Worm (Caenorhabditis elegans) whole organism, mixed stage, embryonic: ENCODE data around the gene ceh-75.

ENCODE experiments used
- M03D4.4 ChIP-seq: sonication (generic microtip); optimal IDR thresholded peaks from 2 replicates; lab custom pipeline; 2017; ENCODE audit warnings: mild to moderate bottlenecking, missing genetic modification characterization, missing compliant biosample characterization
- bed-3 ChIP-seq: fragments of 200-800 bp; sonication (Bioruptor generic); optimal IDR thresholded peaks from 3 replicates; lab custom pipeline; 2018; ENCODE audit warnings: mild to moderate bottlenecking, missing genetic modification characterization, moderate library complexity, missing compliant biosample characterization
- blmp-1 ChIP-seq: fragments of 150-350 bp; optimal IDR thresholded peaks from 2 replicates; lab custom pipeline; 2014; ENCODE audit warnings: missing biosample characterization, missing genetic modification characterization
- ceh-39 ChIP-seq: fragments of 150-350 bp; optimal IDR thresholded peaks from 2 replicates; lab custom pipeline; 2014; ENCODE audit warnings: missing biosample characterization, missing genetic modification characterization
- ceh-43 ChIP-seq: fragments of 200-800 bp; sonication (Bioruptor generic); optimal IDR thresholded peaks from 2 replicates; lab custom pipeline; 2018; ENCODE audit warnings: mild to moderate bottlenecking, missing genetic modification characterization, moderate library complexity, missing compliant biosample characterization
- ceh-83 ChIP-seq: fragments of 200-800 bp; sonication (Bioruptor generic); optimal IDR thresholded peaks from 2 replicates; lab custom pipeline; 2018; ENCODE audit warnings: mild to moderate bottlenecking, missing genetic modification characterization, missing compliant biosample characterization
- ces-1 ChIP-seq: fragments of 150-350 bp; optimal IDR thresholded peaks from 2 replicates; lab custom pipeline; 2014; ENCODE audit warnings: missing biosample characterization, missing genetic modification reagents, missing genetic modification characterization
- cnd-1 ChIP-seq: fragments of 200-800 bp; sonication (Bioruptor generic); optimal IDR thresholded peaks from 2 replicates; lab custom pipeline; 2018; ENCODE audit warnings: mild to moderate bottlenecking, missing genetic modification characterization, missing compliant biosample characterization
- drap-1 ChIP-seq: fragments of 200-800 bp; sonication (Bioruptor generic); optimal IDR thresholded peaks from 3 replicates; lab custom pipeline; 2018; ENCODE audit warnings: mild to moderate bottlenecking, missing genetic modification characterization, missing compliant biosample characterization
- elt-1 ChIP-seq: sonication (generic microtip); optimal IDR thresholded peaks from 2 replicates; lab custom pipeline; 2017; ENCODE audit warnings: missing genetic modification characterization, mild to moderate bottlenecking, missing compliant biosample characterization, antibody characterized with exemption, moderate library complexity, borderline replicate concordance; ENCODE audit not compliant: insufficient read depth
- elt-3 ChIP-seq: fragments of 150-350 bp; optimal IDR thresholded peaks from 2 replicates; lab custom pipeline; 2014; ENCODE audit warnings: missing biosample characterization, missing genetic modification characterization
- flh-1 ChIP-seq: fragments of 200-800 bp; sonication (Bioruptor generic); optimal IDR thresholded peaks from 2 replicates; lab custom pipeline; 2018; ENCODE audit warnings: mild to moderate bottlenecking, missing genetic modification characterization, moderate library complexity, missing compliant biosample characterization
- ham-2 ChIP-seq: fragments of 200-800 bp; sonication (Bioruptor generic); optimal IDR thresholded peaks from 2 replicates; lab custom pipeline; 2018; ENCODE audit warnings: mild to moderate bottlenecking, missing genetic modification characterization, missing compliant biosample characterization
- hlh-1 ChIP-seq: fragments of 150-350 bp; optimal IDR thresholded peaks from 2 replicates; lab custom pipeline; 2014; ENCODE audit warnings: missing biosample characterization, missing genetic modification reagents, missing genetic modification characterization
- lin-32 ChIP-seq: fragments of 200-800 bp; sonication (Bioruptor generic); optimal IDR thresholded peaks from 2 replicates; lab custom pipeline; 2018; ENCODE audit warnings: mild to moderate bottlenecking, missing genetic modification characterization, missing compliant biosample characterization
- lsy-2 ChIP-seq: fragments of 150-350 bp; optimal IDR thresholded peaks from 2 replicates; lab custom pipeline; 2014; ENCODE audit warnings: missing biosample characterization, missing genetic modification characterization
- mab-5 ChIP-seq: fragments of 150-350 bp; optimal IDR thresholded peaks from 2 replicates; lab custom pipeline; 2014; ENCODE audit warnings: missing biosample characterization, missing genetic modification characterization
- mep-1 ChIP-seq: fragments of 150-350 bp; optimal IDR thresholded peaks from 2 replicates; lab custom pipeline; 2017; ENCODE audit warnings: missing biosample characterization, missing genetic modification reagents, missing genetic modification characterization, inconsistent platforms
- mls-2 ChIP-seq: sonication (generic microtip); optimal IDR thresholded peaks from 2 replicates; lab custom pipeline; 2016; ENCODE audit warnings: mild to moderate bottlenecking, missing genetic modification characterization, moderate library complexity, missing compliant biosample characterization
- nhr-12 ChIP-seq: fragments of 150-350 bp; optimal IDR thresholded peaks from 2 replicates; lab custom pipeline; 2014; ENCODE audit warnings: missing biosample characterization, missing genetic modification characterization
- nhr-2 ChIP-seq: fragments of 150-350 bp; optimal IDR thresholded peaks from 2 replicates; lab custom pipeline; 2014; ENCODE audit warnings: missing biosample characterization, missing genetic modification characterization
- nhr-237 ChIP-seq: fragments of 150-350 bp; optimal IDR thresholded peaks from 2 replicates; lab custom pipeline; 2014; ENCODE audit warnings: missing biosample characterization, missing genetic modification characterization
- nhr-28 ChIP-seq: fragments of 150-350 bp; optimal IDR thresholded peaks from 2 replicates; lab custom pipeline; 2014; ENCODE audit warnings: missing biosample characterization, missing genetic modification characterization
- nhr-76 ChIP-seq: sonication (generic microtip); optimal IDR thresholded peaks from 2 replicates; lab custom pipeline; 2017; ENCODE audit warnings: missing biosample characterization, missing genetic modification characterization
- pha-4 ChIP-seq: fragments of 150-350 bp; optimal IDR thresholded peaks from 2 replicates; lab custom pipeline; 2018; ENCODE audit warnings: missing biosample characterization, missing genetic modification reagents, missing genetic modification characterization
- sem-2 ChIP-seq: fragments of 200-800 bp; sonication (Bioruptor generic); optimal IDR thresholded peaks from 2 replicates; lab custom pipeline; 2018; ENCODE audit warnings: mild to moderate bottlenecking, missing genetic modification characterization, missing compliant biosample characterization
- snpc-4 ChIP-seq: fragments of 150-350 bp; optimal IDR thresholded peaks from 2 replicates; lab custom pipeline; 2014; ENCODE audit warnings: missing biosample characterization, missing genetic modification characterization
- sptf-1 ChIP-seq: sonication (generic microtip); optimal IDR thresholded peaks from 2 replicates; lab custom pipeline; 2017; ENCODE audit warnings: mild to moderate bottlenecking, missing genetic modification characterization, moderate library complexity, missing compliant biosample characterization
- tbx-8 ChIP-seq: fragments of 200-800 bp; sonication (Bioruptor generic); optimal IDR thresholded peaks from 2 replicates; lab custom pipeline; 2018; ENCODE audit warnings: mild to moderate bottlenecking, missing genetic modification characterization, moderate library complexity, missing compliant biosample characterization
- unc-120 ChIP-seq: sonication (generic microtip); optimal IDR thresholded peaks from 2 replicates; lab custom pipeline; 2017; ENCODE audit warnings: missing genetic modification characterization, missing compliant biosample characterization; ENCODE audit not compliant: poor library complexity, severe bottlenecking
- unc-62 ChIP-seq: fragments of 150-350 bp; optimal IDR thresholded peaks from 2 replicates; lab custom pipeline; 2014; ENCODE audit warnings: missing biosample characterization, missing genetic modification reagents, missing genetic modification characterization
- zip-8 ChIP-seq: fragments of 150-350 bp; optimal IDR thresholded peaks from 2 replicates; lab custom pipeline; 2014; ENCODE audit warnings: missing biosample characterization, missing genetic modification characterization
- ztf-11 ChIP-seq: fragments of 150-350 bp; optimal IDR thresholded peaks from 2 replicates; lab custom pipeline; 2014; ENCODE audit warnings: missing biosample characterization, missing genetic modification characterization

The ceh-75 gene

DNA sequence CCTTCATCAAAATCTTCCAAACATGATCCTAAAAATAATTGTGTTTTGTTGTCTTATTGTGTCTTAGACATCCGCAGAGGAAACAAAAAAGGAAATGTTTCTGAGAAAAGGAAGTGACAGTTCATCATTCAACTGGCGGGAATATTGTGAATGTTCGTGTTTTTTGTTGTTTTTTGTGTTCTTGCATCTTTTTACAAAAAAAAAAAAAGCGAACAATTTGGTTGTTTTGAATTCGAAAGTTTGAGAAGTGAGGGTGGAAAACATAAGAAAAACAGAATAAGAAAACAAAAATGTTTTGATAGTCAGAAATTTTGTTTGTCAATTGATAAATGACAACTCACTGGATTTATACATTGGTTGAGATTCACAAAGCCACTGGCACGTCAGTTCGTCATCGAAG is 11.5 kb upstream of the ceh-75 start:
- TF ChIP-seq lin-32 (GFP tag; lab: Kevin White, UChicago), result no peak
- TF ChIP-seq drap-1 (GFP tag; lab: Kevin White, UChicago), result no peak
- no peak for TF ChIP-seq mep-1 (tag; lab: Kevin White, UChicago)
- TF ChIP-seq M03D4.4 (tag; lab: Kevin White, UChicago), result no peak
- no peak for TF ChIP-seq nhr-2 (tag; lab: Kevin White, UChicago)
- no peak for TF ChIP-seq nhr-76 (tag; lab: Kevin White, UChicago)
- TF ChIP-seq ceh-39 (tag; lab: Kevin White, UChicago), result no peak
- TF ChIP-seq nhr-28 (tag; lab: Kevin White, UChicago), result no peak
- no peak for TF ChIP-seq elt-3

DNA sequence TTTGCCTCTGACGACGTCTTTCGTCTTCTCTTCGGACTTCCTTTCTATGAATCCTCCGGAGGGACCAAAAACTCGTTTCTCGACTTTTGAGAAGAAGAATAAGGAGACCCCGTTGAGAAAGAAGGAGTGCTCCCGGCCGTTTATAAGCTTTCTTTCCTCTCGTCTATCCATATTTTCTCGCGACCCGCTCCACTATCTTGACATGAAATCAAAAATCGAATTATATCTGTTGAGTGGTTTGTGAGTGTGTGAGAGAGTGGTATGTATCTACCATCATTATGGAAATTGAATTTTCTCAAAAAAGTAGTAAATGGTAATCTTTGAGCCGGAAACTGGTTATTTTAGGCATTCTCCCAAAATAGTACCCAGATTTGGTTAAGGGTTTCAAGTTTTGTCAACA is 10.0 kb upstream of the ceh-75 start:
- TF ChIP-seq mep-1 (tag; lab: Kevin White, UChicago), result no peak
- TF ChIP-seq mls-2 (tag; lab: Kevin White, UChicago), result no peak
- peak; percentile 85 for TF ChIP-seq ces-1
- no peak for TF ChIP-seq unc-120 (tag; lab: Kevin White, UChicago)
- TF ChIP-seq nhr-237 (tag; lab: Kevin White, UChicago), result no peak
- TF ChIP-seq nhr-76 (tag; lab: Kevin White, UChicago), result no peak
- no peak for TF ChIP-seq mab-5

ce11 chrV:9913863-9914262 is 7.3 kb upstream of the ceh-75 start, which contains the start of gene fipr-10:
TSS of gene fipr-10 (plus strand) at chrV:9914163.
- TF ChIP-seq sem-2 (GFP tag; lab: Kevin White, UChicago) (no peak), ceh-43 (GFP tag; lab: Kevin White, UChicago) (no peak), cnd-1 (tag; lab: Kevin White, UChicago) (no peak), ces-1 (no peak), tbx-8 (GFP tag; lab: Kevin White, UChicago) (no peak), zip-8 (tag; lab: Kevin White, UChicago) (no peak), bed-3 (GFP tag; lab: Kevin White, UChicago) (no peak), nhr-12 (tag; lab: Kevin White, UChicago) (no peak), elt-1 (tag; lab: Kevin White, UChicago) (no peak), flh-1 (no peak), mls-2 (tag; lab: Kevin White, UChicago) (no peak), blmp-1 (no peak), ceh-39 (tag; lab: Kevin White, UChicago) (no peak)

DNA sequence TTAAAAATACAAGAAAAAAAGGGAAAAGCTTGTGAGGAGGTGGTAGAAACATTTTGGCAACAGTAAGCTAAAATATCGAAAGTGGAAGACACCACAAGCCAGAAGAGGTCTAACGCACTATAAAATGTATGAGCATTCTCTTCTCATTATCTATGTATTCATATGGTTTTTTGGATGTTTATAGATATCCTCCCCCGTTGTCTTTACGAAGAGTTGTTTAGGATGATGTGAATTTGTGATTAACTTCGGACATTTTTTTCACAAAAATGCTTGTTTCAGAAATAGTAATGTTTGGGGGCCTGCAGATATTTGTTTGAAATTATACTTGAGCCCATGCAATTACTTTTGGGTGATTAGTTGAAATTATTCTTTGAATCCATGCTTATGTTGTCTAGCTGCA is 6.1 kb upstream of the ceh-75 start, which contains the start of gene mec-9:
Gene mec-9 (minus strand): TSS at position 101 of the 400 bp plus-strand sequence.
- no peak for TF ChIP-seq hlh-1 (tag; lab: Kevin White, UChicago)
- TF ChIP-seq lin-32 (GFP tag; lab: Kevin White, UChicago), result no peak
- TF ChIP-seq bed-3 (GFP tag; lab: Kevin White, UChicago), result no peak
- no peak for TF ChIP-seq ceh-83
- no peak for TF ChIP-seq tbx-8 (GFP tag; lab: Kevin White, UChicago)
- TF ChIP-seq elt-1 (tag; lab: Kevin White, UChicago), result no peak
- TF ChIP-seq ceh-43 (GFP tag; lab: Kevin White, UChicago), result no peak
- no peak for TF ChIP-seq nhr-28 (tag; lab: Kevin White, UChicago)
- TF ChIP-seq ceh-39 (tag; lab: Kevin White, UChicago), result no peak
- TF ChIP-seq, all 35 proteins: peak for 0

DNA sequence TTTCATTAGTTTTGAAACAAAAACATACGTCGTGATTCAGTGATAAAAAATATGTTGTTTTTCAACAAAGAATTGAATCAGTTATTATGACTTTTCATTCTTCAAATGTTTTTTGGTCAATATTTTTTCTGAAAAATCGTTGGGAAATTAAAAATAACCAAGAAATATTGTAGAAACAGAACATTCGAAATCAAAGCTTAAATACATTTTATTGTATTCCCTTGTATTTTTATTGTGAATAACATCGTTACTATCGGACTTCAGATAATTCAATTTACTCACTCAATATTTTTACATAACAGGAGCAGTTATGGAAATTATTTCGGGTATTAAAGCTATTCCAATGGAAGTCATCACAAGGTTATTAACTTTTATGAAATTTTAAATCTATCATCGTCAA is 4.5 kb upstream of the ceh-75 start, which contains the start of gene C50H2.4:
Gene C50H2.4 (plus strand): TSS at position 301 of the 400 bp plus-strand sequence.
- TF ChIP-seq sptf-1, result no peak
- TF ChIP-seq hlh-1 (tag; lab: Kevin White, UChicago), result no peak
- no peak for TF ChIP-seq nhr-237 (tag; lab: Kevin White, UChicago)
- TF ChIP-seq lin-32 (GFP tag; lab: Kevin White, UChicago), result no peak
- no peak for TF ChIP-seq elt-1 (tag; lab: Kevin White, UChicago)
- TF ChIP-seq mep-1 (tag; lab: Kevin White, UChicago), result no peak
- TF ChIP-seq snpc-4 (tag; lab: Kevin White, UChicago), result no peak
- TF ChIP-seq unc-120 (tag; lab: Kevin White, UChicago), result no peak
- no peak for TF ChIP-seq ceh-83
- no peak for TF ChIP-seq drap-1 (GFP tag; lab: Kevin White, UChicago)
- TF ChIP-seq mab-5, result no peak
- no peak for TF ChIP-seq M03D4.4 (tag; lab: Kevin White, UChicago)
- no peak for TF ChIP-seq ceh-43 (GFP tag; lab: Kevin White, UChicago)
- no peak for TF ChIP-seq lsy-2 (tag; lab: Kevin White, UChicago)
- TF ChIP-seq flh-1, result no peak
- TF ChIP-seq ztf-11 (tag; lab: Kevin White, UChicago), result no peak
- TF ChIP-seq pha-4 (tag; lab: Kevin White, UChicago), result no peak
- TF ChIP-seq unc-62 (GFP tag; lab: Kevin White, UChicago), result no peak
- no peak for TF ChIP-seq ham-2 (GFP tag; lab: Kevin White, UChicago)
- TF ChIP-seq elt-3, result no peak
